Worm (Caenorhabditis elegans): ENCODE results near the gene unc-79.

DNA sequence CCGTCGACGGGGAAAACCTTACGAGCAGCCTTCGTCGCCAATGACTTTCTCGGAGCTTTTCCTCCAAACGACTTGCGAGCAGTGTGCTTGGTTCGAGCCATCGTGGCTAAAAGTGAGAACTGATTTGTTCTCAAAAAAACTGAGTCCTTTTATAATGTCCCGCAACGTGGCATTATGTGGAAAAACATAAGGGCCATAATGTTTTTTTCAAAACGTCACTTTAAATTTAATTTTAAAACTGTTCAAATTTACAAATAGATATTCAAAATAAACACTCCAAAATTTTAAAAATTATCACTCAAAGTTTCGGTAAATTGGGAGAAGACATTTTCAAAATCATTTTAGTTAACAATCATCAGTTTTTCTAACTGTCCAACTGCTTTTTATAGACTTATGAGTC, 6.4 kb upstream of the unc-79 start, which contains the start of gene his-70:
- TF ChIP-seq med-1 (GFP tag; optimal IDR thresholded peaks at IDR 0.05; ENCODE audit: insufficient read depth) (no peak), flt-1 (GFP tag; IDR thresholded peaks at IDR 0.05) (no peak), tab-1 (GFP tag; IDR thresholded peaks at IDR 0.05) (no peak)

Data from whole organism, midembryonic.